Fruit fly (Drosophila melanogaster): Measurements from ENCODE around the gene CG42699.

- peak; percentile 95 for TF ChIP-seq bab1 (GFP tag; optimal IDR thresholded peaks at IDR 0.05)
- peak; percentile 95 for TF ChIP-seq CG7101 (tag; optimal IDR thresholded peaks at IDR 0.05)
- TF ChIP-seq cic (GFP tag; optimal IDR thresholded peaks at IDR 0.05) = peak; percentile 74
- peak; percentile 91 for TF ChIP-seq kay (GFP tag; ENCODE audit: borderline replicate concordance)
- TF ChIP-seq CG5204 (GFP tag; optimal IDR thresholded peaks at IDR 0.05) = peak; percentile 91
Measured at dm6 chrX:5746864-5747861, 17.2 kb upstream of the CG42699 start, which contains the start of the genes IntS6 and Rtel1.

All from whole organism, adult.